Fruit fly (Drosophila melanogaster): ENCODE data around the gene Mob3.

DNA sequence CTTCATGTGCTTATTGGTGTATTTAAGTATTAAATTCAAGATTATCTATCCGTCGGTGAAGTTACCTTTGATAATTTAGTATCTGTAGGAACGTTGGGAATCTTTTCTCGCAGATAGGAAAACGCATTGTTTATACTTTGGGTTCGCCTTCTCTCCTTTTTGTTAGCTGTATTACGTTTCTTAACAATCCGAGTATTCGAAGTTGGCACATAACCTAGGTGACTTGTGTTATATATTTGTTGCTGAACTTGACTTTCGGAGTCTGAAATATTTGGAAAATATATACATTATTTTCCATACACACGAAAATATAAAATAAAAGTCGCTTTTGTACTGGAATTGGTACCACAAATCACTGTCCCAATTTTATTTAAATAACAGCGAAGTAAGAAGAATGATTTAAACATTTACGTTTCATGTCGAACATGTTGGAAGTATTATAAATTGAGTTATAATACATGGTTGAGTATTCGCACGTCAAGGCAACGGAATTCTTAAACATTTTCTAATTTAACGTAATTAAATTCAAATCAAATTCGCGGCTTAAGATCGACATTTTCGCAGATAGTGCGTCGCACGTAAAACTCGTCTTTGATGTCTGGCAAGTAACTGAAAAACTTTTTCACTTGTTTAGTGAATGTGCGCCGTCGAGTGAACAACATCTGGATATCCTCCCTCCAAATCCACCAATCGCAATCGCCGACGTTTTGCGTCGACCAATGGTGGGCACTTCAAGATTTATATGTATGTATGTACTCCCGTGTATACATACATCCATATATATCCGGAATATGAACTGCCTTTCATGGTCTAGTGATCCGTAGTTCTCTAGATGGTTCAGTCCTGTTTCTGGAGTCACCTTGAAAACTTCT is 29.9 kb downstream of the Mob3 start, which contains the start of gene Hand:
- TF ChIP-seq fd59A (GFP tag; optimal IDR thresholded peaks at IDR 0.05) (no peak), ss (GFP tag; optimal IDR thresholded peaks at IDR 0.05) (no peak), topi (GFP tag; optimal IDR thresholded peaks at IDR 0.05) (no peak), fkh (GFP tag; optimal IDR thresholded peaks at IDR 0.05) (no peak), cyc (GFP tag; optimal IDR thresholded peaks at IDR 0.05) (no peak), Sox102F (GFP tag; optimal IDR thresholded peaks at IDR 0.05) (no peak), Ets96B (tag; optimal IDR thresholded peaks at IDR 0.05) (no peak), Gug (GFP tag; IDR thresholded peaks at IDR 0.05) (no peak), Sox14 (GFP tag; optimal IDR thresholded peaks at IDR 0.05) (no peak), acj6 (GFP tag; optimal IDR thresholded peaks at IDR 0.05) (no peak), svp (GFP tag) (no peak)
